Worm (Caenorhabditis elegans) whole organism, mixed stage, embryonic: ENCODE measurements around the gene grl-20.

Experiments used
- elt-1 ChIP-seq: sonication (generic microtip); optimal IDR thresholded peaks from 2 replicates; lab custom pipeline; 2017; ENCODE audit warnings: missing genetic modification characterization, mild to moderate bottlenecking, missing compliant biosample characterization, antibody characterized with exemption, moderate library complexity, borderline replicate concordance; ENCODE audit not compliant: insufficient read depth
- elt-3 ChIP-seq: fragments of 150-350 bp; optimal IDR thresholded peaks from 2 replicates; lab custom pipeline; 2014; ENCODE audit warnings: missing biosample characterization, missing genetic modification characterization
- mab-5 ChIP-seq: fragments of 150-350 bp; optimal IDR thresholded peaks from 2 replicates; lab custom pipeline; 2014; ENCODE audit warnings: missing biosample characterization, missing genetic modification characterization
- mep-1 ChIP-seq: fragments of 150-350 bp; optimal IDR thresholded peaks from 2 replicates; lab custom pipeline; 2017; ENCODE audit warnings: missing biosample characterization, missing genetic modification reagents, missing genetic modification characterization, inconsistent platforms
- nhr-12 ChIP-seq: fragments of 150-350 bp; optimal IDR thresholded peaks from 2 replicates; lab custom pipeline; 2014; ENCODE audit warnings: missing biosample characterization, missing genetic modification characterization
- nhr-2 ChIP-seq: fragments of 150-350 bp; optimal IDR thresholded peaks from 2 replicates; lab custom pipeline; 2014; ENCODE audit warnings: missing biosample characterization, missing genetic modification characterization
- nhr-237 ChIP-seq: fragments of 150-350 bp; optimal IDR thresholded peaks from 2 replicates; lab custom pipeline; 2014; ENCODE audit warnings: missing biosample characterization, missing genetic modification characterization
- nhr-28 ChIP-seq: fragments of 150-350 bp; optimal IDR thresholded peaks from 2 replicates; lab custom pipeline; 2014; ENCODE audit warnings: missing biosample characterization, missing genetic modification characterization
- nhr-76 ChIP-seq: sonication (generic microtip); optimal IDR thresholded peaks from 2 replicates; lab custom pipeline; 2017; ENCODE audit warnings: missing biosample characterization, missing genetic modification characterization
- pha-4 ChIP-seq: fragments of 150-350 bp; optimal IDR thresholded peaks from 2 replicates; lab custom pipeline; 2018; ENCODE audit warnings: missing biosample characterization, missing genetic modification reagents, missing genetic modification characterization
- snpc-4 ChIP-seq: fragments of 150-350 bp; optimal IDR thresholded peaks from 2 replicates; lab custom pipeline; 2014; ENCODE audit warnings: missing biosample characterization, missing genetic modification characterization
- unc-62 ChIP-seq: fragments of 150-350 bp; optimal IDR thresholded peaks from 2 replicates; lab custom pipeline; 2014; ENCODE audit warnings: missing biosample characterization, missing genetic modification reagents, missing genetic modification characterization

ce11 chrIV:2111300-2111874 is 17.3 kb downstream of the grl-20 start, which contains the start of gene che-6:
- TF ChIP-seq nhr-12 (tag; lab: Kevin White, UChicago) (no peak), nhr-2 (tag; lab: Kevin White, UChicago) (no peak), unc-62 (no peak), elt-1 (tag; lab: Kevin White, UChicago) (no peak), elt-3 (no peak), nhr-237 (no peak), mab-5 (no peak), pha-4 (tag; lab: Kevin White, UChicago) (no peak), nhr-28 (tag; lab: Kevin White, UChicago) (no peak), nhr-76 (tag; lab: Kevin White, UChicago) (no peak), mep-1 (tag; lab: Kevin White, UChicago) (no peak), snpc-4 (tag; lab: Kevin White, UChicago) (no peak)
